Fruit fly (Drosophila melanogaster) whole organism, embryonic: Measurements from ENCODE around the gene Alg7.

ENCODE experiments used
- ATbp ChIP-seq: fragments of 200-800 bp; sonication (Bioruptor generic); optimal IDR thresholded peaks from 2 replicates; lab custom pipeline; 2017; ENCODE audit warnings: missing biosample characterization, mild to moderate bottlenecking, missing genetic modification characterization, missing genetic modification reagents
- Ada2b ChIP-seq: fragments of 200-800 bp; sonication (Bioruptor generic); IDR thresholded peaks from 2 replicates; pipeline ENCODE4 v1.3.6; 2022; ENCODE audit warnings: missing biosample characterization, missing genetic modification characterization
- Awh ChIP-seq: fragments of 200-800 bp; sonication (Bioruptor generic); IDR thresholded peaks from 2 replicates; pipeline ENCODE4, ENCODE4 v1.3.6; 2022; ENCODE audit warnings: missing biosample characterization, missing genetic modification characterization
- CG10959 ChIP-seq: fragments of 200-800 bp; sonication (Bioruptor generic); IDR thresholded peaks from 2 replicates; pipeline ENCODE4 v1.3.6; 2022; ENCODE audit warnings: missing biosample characterization, missing genetic modification characterization
- CG11093 ChIP-seq: fragments of 200-800 bp; sonication (Bioruptor generic); IDR thresholded peaks from 3 replicates; pipeline ENCODE4 v1.3.6; 2022; ENCODE audit warnings: missing biosample characterization, missing genetic modification characterization
- CG12104 ChIP-seq: fragments of 200-800 bp; sonication (Bioruptor generic); optimal IDR thresholded peaks from 3 replicates; lab custom pipeline; 2016; ENCODE audit warnings: missing biosample characterization, missing genetic modification characterization
- CG13894 ChIP-seq: fragments of 200-800 bp; sonication (Bioruptor generic); optimal IDR thresholded peaks from 3 replicates; lab custom pipeline; 2018; ENCODE audit warnings: missing biosample characterization, mild to moderate bottlenecking, missing genetic modification characterization, moderate library complexity
- CG15696 ChIP-seq: fragments of 200-800 bp; sonication (Bioruptor generic); optimal IDR thresholded peaks from 2 replicates; lab custom pipeline; 2019; ENCODE audit warnings: missing biosample characterization, mild to moderate bottlenecking, missing genetic modification characterization, moderate library complexity
- CG16813 ChIP-seq: fragments of 200-800 bp; sonication (Bioruptor generic); IDR thresholded peaks from 3 replicates; pipeline ENCODE4 v1.3.6; 2022; ENCODE audit warnings: missing biosample characterization, missing genetic modification characterization; ENCODE audit not compliant: partially characterized antibody
- CG17186 ChIP-seq: fragments of 200-800 bp; sonication (Bioruptor generic); optimal IDR thresholded peaks from 3 replicates; lab custom pipeline; 2017; ENCODE audit warnings: missing biosample characterization, missing genetic modification reagents, missing genetic modification characterization
- CG2889 ChIP-seq: fragments of 200-800 bp; sonication (Bioruptor generic); IDR thresholded peaks from 3 replicates; pipeline ENCODE4 v1.3.6; 2022; ENCODE audit warnings: missing biosample characterization, missing genetic modification characterization
- CG31224 ChIP-seq: fragments of 200-800 bp; sonication (Bioruptor generic); IDR thresholded peaks from 2 replicates; pipeline ENCODE4 v1.3.6; 2022; ENCODE audit warnings: missing biosample characterization, missing genetic modification characterization
- CG4282 ChIP-seq: fragments of 200-800 bp; sonication (Bioruptor generic); optimal IDR thresholded peaks from 2 replicates; lab custom pipeline; 2016; ENCODE audit warnings: missing biosample characterization, missing genetic modification characterization
- CG4360 ChIP-seq: fragments of 200-800 bp; sonication (Bioruptor generic); IDR thresholded peaks from 2 replicates; pipeline ENCODE4 v1.3.6; 2022; ENCODE audit warnings: missing biosample characterization, missing genetic modification characterization
- CG5245 ChIP-seq: fragments of 200-800 bp; sonication (Bioruptor generic); optimal IDR thresholded peaks from 3 replicates; lab custom pipeline; 2016; ENCODE audit warnings: missing biosample characterization, missing genetic modification characterization
- CG6654 ChIP-seq: fragments of 200-800 bp; sonication (Bioruptor generic); optimal IDR thresholded peaks from 2 replicates; lab custom pipeline; 2017; ENCODE audit warnings: missing biosample characterization, mild to moderate bottlenecking, missing genetic modification characterization
- CG6683 ChIP-seq: fragments of 200-800 bp; sonication (Bioruptor generic); optimal IDR thresholded peaks from 2 replicates; lab custom pipeline; 2017; ENCODE audit warnings: missing biosample characterization, mild to moderate bottlenecking, missing genetic modification characterization, missing genetic modification reagents
- CG8765 ChIP-seq: fragments of 200-800 bp; sonication (Bioruptor generic); IDR thresholded peaks from 2 replicates; pipeline ENCODE4 v1.3.6; 2022; ENCODE audit warnings: missing biosample characterization, missing genetic modification characterization
- CG8924 ChIP-seq: fragments of 200-800 bp; optimal IDR thresholded peaks from 3 replicates; lab custom pipeline; 2019; ENCODE audit warnings: missing biosample characterization, mild to moderate bottlenecking, missing genetic modification characterization, moderate library complexity
- CG9932 ChIP-seq: fragments of 200-800 bp; sonication (Bioruptor generic); IDR thresholded peaks from 2 replicates; pipeline ENCODE4 v1.3.6; 2022; ENCODE audit warnings: missing biosample characterization, missing genetic modification characterization
- Dll ChIP-seq: fragments of 200-800 bp; sonication (Bioruptor generic); IDR thresholded peaks from 4 replicates; pipeline ENCODE4 v1.3.6; 2022; ENCODE audit warnings: missing biosample characterization, missing genetic modification characterization; ENCODE audit not compliant: partially characterized antibody
- Doc2 ChIP-seq: fragments of 200-800 bp; sonication (Bioruptor generic); IDR thresholded peaks from 2 replicates; pipeline ENCODE4 v1.3.6; 2022; ENCODE audit warnings: missing biosample characterization, missing genetic modification characterization
- Drgx ChIP-seq: fragments of 200-800 bp; sonication (Bioruptor generic); IDR thresholded peaks from 2 replicates; pipeline ENCODE4 v1.3.6; 2022; ENCODE audit warnings: missing biosample characterization, missing genetic modification characterization
- Max ChIP-seq: fragments of 200-800 bp; sonication (Bioruptor generic); optimal IDR thresholded peaks from 2 replicates; lab custom pipeline; 2016; ENCODE audit warnings: missing biosample characterization, mild to moderate bottlenecking, missing genetic modification characterization
- Meics ChIP-seq: fragments of 200-800 bp; sonication (Bioruptor generic); optimal IDR thresholded peaks from 2 replicates; lab custom pipeline; 2017; ENCODE audit warnings: missing biosample characterization, mild to moderate bottlenecking, missing genetic modification characterization
- NK7.1 ChIP-seq: fragments of 200-800 bp; sonication (Bioruptor generic); optimal IDR thresholded peaks from 3 replicates; lab custom pipeline; 2016; ENCODE audit warnings: missing biosample characterization, missing genetic modification characterization
- Oli ChIP-seq: fragments of 200-800 bp; sonication (Bioruptor generic); optimal IDR thresholded peaks from 2 replicates; lab custom pipeline; 2018; ENCODE audit warnings: missing biosample characterization, mild to moderate bottlenecking, missing genetic modification characterization, moderate library complexity
- Pdp1 ChIP-seq, 2 experiments: fragments of 200-800 bp; sonication (Bioruptor generic); optimal IDR thresholded peaks; 3 replicates each; lab custom pipeline; 2016; ENCODE audit warnings: missing biosample characterization in 2 of 2, missing genetic modification characterization in 2 of 2, mild to moderate bottlenecking in 1 of 2, moderate library complexity in 1 of 2
- Usf ChIP-seq: fragments of 200-800 bp; sonication (Bioruptor generic); optimal IDR thresholded peaks from 2 replicates; lab custom pipeline; 2017; ENCODE audit warnings: missing genotype, missing biosample characterization, missing genetic modification characterization
- ab ChIP-seq: fragments of 200-800 bp; sonication (Bioruptor generic); optimal IDR thresholded peaks from 2 replicates; lab custom pipeline; 2016; ENCODE audit warnings: missing biosample characterization, missing genetic modification characterization
- br ChIP-seq: fragments of >200 bp; optimal IDR thresholded peaks from 2 replicates; lab custom pipeline; 2017
- btn ChIP-seq: fragments of 200-800 bp; sonication (Bioruptor generic); optimal IDR thresholded peaks from 2 replicates; lab custom pipeline; 2016; ENCODE audit warnings: missing biosample characterization, missing genetic modification characterization
- chif ChIP-seq, 2 experiments: fragments of 200-800 bp; sonication (Bioruptor generic); optimal IDR thresholded peaks; 3 replicates each; lab custom pipeline; 2016; ENCODE audit warnings: missing biosample characterization in 2 of 2, missing genetic modification characterization in 2 of 2
- ewg ChIP-seq: fragments of 200-800 bp; sonication (Bioruptor generic); optimal IDR thresholded peaks from 3 replicates; lab custom pipeline; 2017; ENCODE audit warnings: mild to moderate bottlenecking, missing biosample characterization, missing genetic modification reagents, missing genetic modification characterization
- eyg ChIP-seq: fragments of 200-800 bp; sonication (Bioruptor generic); optimal IDR thresholded peaks from 3 replicates; lab custom pipeline; 2016; ENCODE audit warnings: missing biosample characterization, missing genetic modification characterization
- grau ChIP-seq: fragments of 200-800 bp; optimal IDR thresholded peaks from 3 replicates; lab custom pipeline; 2019; ENCODE audit warnings: missing biosample characterization, mild to moderate bottlenecking, missing genetic modification characterization, moderate library complexity
- gsb-n ChIP-seq: fragments of 200-800 bp; sonication (Bioruptor generic); optimal IDR thresholded peaks from 3 replicates; lab custom pipeline; 2018; ENCODE audit warnings: missing biosample characterization, mild to moderate bottlenecking, missing genetic modification characterization
- hth ChIP-seq: fragments of >200 bp; optimal IDR thresholded peaks from 2 replicates; lab custom pipeline; 2017; ENCODE audit warnings: inconsistent platforms
- mirr ChIP-seq: fragments of 200-800 bp; sonication (Bioruptor generic); optimal IDR thresholded peaks from 3 replicates; lab custom pipeline; 2018; ENCODE audit warnings: missing biosample characterization, mild to moderate bottlenecking, missing genetic modification characterization
- p53 ChIP-seq: fragments of 200-800 bp; sonication (Bioruptor generic); optimal IDR thresholded peaks from 2 replicates; lab custom pipeline; 2016; ENCODE audit warnings: missing biosample characterization, missing genetic modification characterization
- peb ChIP-seq: fragments of 200-800 bp; sonication (Bioruptor generic); IDR thresholded peaks from 2 replicates; pipeline ENCODE4 v1.3.6; 2022; ENCODE audit warnings: missing biosample characterization, missing genetic modification characterization
- pho ChIP-seq: fragments of 200-800 bp; sonication (Bioruptor generic); optimal IDR thresholded peaks from 2 replicates; lab custom pipeline; 2016; ENCODE audit warnings: missing biosample characterization, missing genetic modification characterization
- pnt ChIP-seq: fragments of 200-800 bp; sonication (Bioruptor generic); optimal IDR thresholded peaks from 3 replicates; lab custom pipeline; 2016; ENCODE audit warnings: missing biosample characterization, missing genetic modification characterization
- repo ChIP-seq: fragments of 200-800 bp; sonication (Bioruptor generic); optimal IDR thresholded peaks from 2 replicates; lab custom pipeline; 2016; ENCODE audit warnings: missing biosample characterization, missing genetic modification characterization
- rib ChIP-seq: fragments of 200-800 bp; sonication (Bioruptor generic); IDR thresholded peaks from 2 replicates; pipeline ENCODE4 v1.3.6; 2022; ENCODE audit warnings: missing biosample characterization, missing genetic modification characterization
- row ChIP-seq: fragments of 200-800 bp; sonication (Bioruptor generic); IDR thresholded peaks from 3 replicates; pipeline ENCODE4 v1.3.6; 2022; ENCODE audit warnings: missing biosample characterization, missing genetic modification characterization
- seq ChIP-seq: fragments of 200-800 bp; sonication (Bioruptor generic); IDR thresholded peaks from 2 replicates; pipeline ENCODE4 v1.3.6; 2022; ENCODE audit warnings: missing biosample characterization, missing genetic modification characterization
- sug ChIP-seq: fragments of 200-800 bp; optimal IDR thresholded peaks from 2 replicates; lab custom pipeline; 2019; ENCODE audit warnings: missing biosample characterization, mild to moderate bottlenecking, missing genetic modification characterization, moderate library complexity
- twi ChIP-seq: fragments of 200-800 bp; optimal IDR thresholded peaks from 2 replicates; lab custom pipeline; 2019; ENCODE audit warnings: missing biosample characterization, mild to moderate bottlenecking, missing genetic modification characterization, moderate library complexity
- tx ChIP-seq: fragments of 200-800 bp; sonication (Bioruptor generic); optimal IDR thresholded peaks from 2 replicates; lab custom pipeline; 2016; ENCODE audit warnings: missing biosample characterization, missing genetic modification characterization
- zf30C ChIP-seq: fragments of 200-800 bp; sonication (Bioruptor generic); optimal IDR thresholded peaks from 3 replicates; lab custom pipeline; 2018; ENCODE audit warnings: missing biosample characterization, mild to moderate bottlenecking, missing genetic modification characterization
- zfh1 ChIP-seq: fragments of 200-800 bp; sonication (Bioruptor generic); IDR thresholded peaks from 3 replicates; pipeline ENCODE4 v1.3.6; 2022; ENCODE audit warnings: missing biosample characterization, missing genetic modification characterization

Alg7 gene

dm6 chr2L:13203437-13204137 is 24.5 kb downstream of the Alg7 start, which contains the start of gene Pect (continued):
- TF ChIP-seq row (GFP tag; lab: Robert Waterston, UW) (peak; percentile 81), CG6654 (GFP tag; lab: Kevin White, UChicago) (no peak), grau (peak; percentile 20), Doc2 (GFP tag; lab: Robert Waterston, UW) (no peak), Ada2b (GFP tag; lab: Robert Waterston, UW) (no peak), CG17186 (GFP tag; lab: Kevin White, UChicago) (peak; percentile 11), btn (no peak), CG8924 (peak; percentile 71), zf30C (GFP tag; lab: Kevin White, UChicago) (no peak), CG15696 (tag; lab: Kevin White, UChicago) (no peak), Drgx (0 out of 2 replicates have a peak, but pooled peaks have one; percentile 9), eyg (GFP tag; lab: Kevin White, UChicago) (no peak), zfh1 (GFP tag; lab: Robert Waterston, UW) (no peak), br (lab: Kevin White, UChicago) (no peak), CG13894 (tag; lab: Kevin White, UChicago) (peak; percentile 79), twi (tag; lab: Kevin White, UChicago) (no peak), chif (GFP tag; optimal IDR thresholded peaks at IDR 0.05; lab: Kevin White, UChicago) (no peak), Max (no peak), CG5245 (GFP tag; lab: Kevin White, UChicago) (no peak), ab (no peak), CG12104 (peak; percentile 8), CG6683 (GFP tag; lab: Kevin White, UChicago) (no peak), CG10959 (no peak), tx (no peak), CG31224 (no peak), CG11093 (GFP tag; lab: Robert Waterston, UW) (no peak), Usf (GFP tag; lab: Kevin White, UChicago) (no peak), p53 (GFP tag; lab: Kevin White, UChicago) (no peak), pnt (GFP tag; lab: Kevin White, UChicago) (no peak), Meics (GFP tag; lab: Kevin White, UChicago) (no peak), rib (GFP tag; lab: Robert Waterston, UW) (no peak), pho (GFP tag; lab: Kevin White, UChicago) (no peak), CG16813 (peak; percentile 53), hth (lab: Kevin White, UChicago) (no peak), CG9932 (GFP tag; lab: Robert Waterston, UW) (peak; percentile 38), gsb-n (tag; lab: Kevin White, UChicago) (no peak), CG4282 (GFP tag; lab: Kevin White, UChicago) (no peak), Oli (no peak), peb (GFP tag; lab: Robert Waterston, UW) (no peak), Dll (GFP tag; lab: Robert Waterston, UW) (peak; percentile 62; the same call in 2 of the 4 replicates), seq (GFP tag; lab: Robert Waterston, UW) (peak; percentile 44; the same call in 1 of the 2 replicates), Pdp1 (GFP tag; optimal IDR thresholded peaks at IDR 0.05; lab: Kevin White, UChicago) (no peak), ewg (peak; percentile 98), CG4360 (GFP tag; lab: Robert Waterston, UW) (no peak), CG8765 (no peak), Awh (GFP tag; lab: Robert Waterston, UW) (no peak), mirr (GFP tag; lab: Kevin White, UChicago) (peak; percentile 49), ATbp (GFP tag; lab: Kevin White, UChicago) (no peak), repo (GFP tag; lab: Kevin White, UChicago) (no peak), sug (tag; lab: Kevin White, UChicago) (peak; percentile 29), NK7.1 (no peak), CG2889 (GFP tag; lab: Robert Waterston, UW) (no peak)
